Fruit fly (Drosophila melanogaster): Measurements from ENCODE around the gene CG32284.

CG32284 gene

DNA sequence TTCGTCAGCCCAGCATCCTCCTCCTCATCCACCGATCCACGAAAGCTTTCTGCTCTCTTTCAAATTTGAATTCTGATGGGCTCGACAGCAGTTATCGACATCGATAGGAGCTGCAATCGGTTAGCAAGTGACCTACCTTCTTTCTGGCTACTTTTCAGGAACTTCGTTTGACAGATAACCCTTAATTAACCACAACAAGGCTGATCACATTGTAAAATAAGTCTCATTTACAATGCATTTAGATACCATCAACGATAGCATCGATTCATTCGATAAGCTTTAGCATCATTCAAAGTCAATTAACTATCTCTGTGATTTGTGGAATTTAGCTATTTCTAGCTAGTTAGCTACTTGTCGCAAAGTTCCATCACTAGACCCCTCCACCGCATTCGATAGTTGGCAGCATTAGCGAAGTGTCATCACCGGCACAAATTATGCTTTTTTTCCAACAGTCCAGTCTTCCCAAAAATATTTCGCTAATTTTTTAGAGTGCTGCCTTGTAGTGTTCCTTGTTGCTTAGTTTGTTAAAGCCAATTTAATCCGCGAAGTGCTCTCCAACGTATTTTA is 7.9 kb upstream of the CG32284 start, which contains the start of the genes MnM and Girdin (continued):
- peak; percentile 77 to 83 for TF ChIP-seq dpn (GFP tag; optimal IDR thresholded peaks at IDR 0.05)
- peak; percentile 95 for TF ChIP-seq HmgD (GFP tag; optimal IDR thresholded peaks at IDR 0.05)
- no peak for TF ChIP-seq stc (GFP tag; IDR thresholded peaks at IDR 0.05)
- peak; percentile 96 for TF ChIP-seq BEAF-32 (GFP tag; optimal IDR thresholded peaks at IDR 0.05)
- peak; percentile 88 for TF ChIP-seq knrl (GFP tag; IDR thresholded peaks at IDR 0.05; ENCODE audit: partially characterized antibody)
- TF ChIP-seq dmrt11E (tag; optimal IDR thresholded peaks at IDR 0.05), result peak; percentile 38
- peak; percentile 25 for TF ChIP-seq CG7928 (GFP tag; optimal IDR thresholded peaks at IDR 0.05)
- TF ChIP-seq CG17912 (GFP tag; optimal IDR thresholded peaks at IDR 0.05), result no peak
- no peak for TF ChIP-seq Hr78 (GFP tag; optimal IDR thresholded peaks at IDR 0.05)
- peak; percentile 32 for TF ChIP-seq CG1602 (GFP tag; optimal IDR thresholded peaks at IDR 0.05)
- TF ChIP-seq CG11247 (GFP tag; IDR thresholded peaks at IDR 0.05), result peak; percentile 34; the same call in 1 of the 2 replicates
- peak; percentile 54 for TF ChIP-seq zen (tag; optimal IDR thresholded peaks at IDR 0.05)

DNA sequence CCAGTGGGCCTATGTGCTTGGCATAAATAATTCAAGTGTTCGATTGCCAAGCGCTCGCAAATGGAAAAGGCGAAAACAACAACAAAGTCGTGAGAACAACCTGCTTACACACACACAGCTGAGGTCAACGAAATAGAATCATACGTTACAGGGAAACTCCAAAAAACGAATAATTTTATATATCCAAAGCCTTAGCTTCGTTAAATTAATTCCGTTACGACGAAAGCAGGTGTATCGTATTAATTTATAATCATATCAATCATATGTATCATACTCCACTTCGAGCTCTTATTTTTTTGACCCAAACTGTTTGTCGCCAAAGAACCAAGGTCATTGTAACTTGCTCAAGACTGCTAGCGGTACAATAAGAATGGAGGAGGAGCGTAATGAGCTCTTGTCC is 7.0 kb upstream of the CG32284 start:
- TF ChIP-seq CG10267 (tag; optimal IDR thresholded peaks at IDR 0.05) (peak; percentile 83), CG16779 (GFP tag; IDR thresholded peaks at IDR 0.05) (peak; percentile 90), p53 (GFP tag; optimal IDR thresholded peaks at IDR 0.05) (no peak), Hmr (GFP tag; optimal IDR thresholded peaks at IDR 0.05) (peak; percentile 89), CG7372 (GFP tag; IDR thresholded peaks at IDR 0.05) (peak; percentile 81), Deaf1 (tag; optimal IDR thresholded peaks at IDR 0.05) (no peak), NC2β (GFP tag; optimal IDR thresholded peaks at IDR 0.05) (peak; percentile 52), CG1792 (GFP tag; optimal IDR thresholded peaks at IDR 0.05) (peak; percentile 58), tll (GFP tag; optimal IDR thresholded peaks at IDR 0.05) (no peak), CG2129 (GFP tag; IDR thresholded peaks at IDR 0.05; ENCODE audit: partially characterized antibody) (no peak), exex (tag; optimal IDR thresholded peaks at IDR 0.05) (peak; percentile 59), pnt (GFP tag; optimal IDR thresholded peaks at IDR 0.05) (peak; percentile 70), CG16813 (GFP tag; IDR thresholded peaks at IDR 0.05; ENCODE audit: partially characterized antibody) (no peak), sob (GFP tag; IDR thresholded peaks at IDR 0.05) (peak; percentile 89), CG6765 (GFP tag; optimal IDR thresholded peaks at IDR 0.05) (peak; percentile 84), Doc2 (GFP tag; IDR thresholded peaks at IDR 0.05) (peak; percentile 75), C15 (GFP tag; IDR thresholded peaks at IDR 0.05) (peak; percentile 81; the same call in 2 of the 3 replicates), gem (tag; optimal IDR thresholded peaks at IDR 0.05) (peak; percentile 93), CG31441 (GFP tag; IDR thresholded peaks at IDR 0.05) (no peak), maf-S (GFP tag; optimal IDR thresholded peaks at IDR 0.05) (peak; percentile 80), Usf (GFP tag; optimal IDR thresholded peaks at IDR 0.05) (peak; percentile 45), PHDP (tag; optimal IDR thresholded peaks at IDR 0.05) (peak; percentile 92), CG8944 (GFP tag; optimal IDR thresholded peaks at IDR 0.05) (peak; percentile 22), CG6689 (GFP tag; IDR thresholded peaks at IDR 0.05) (peak; percentile 91), MTF-1 (GFP tag; optimal IDR thresholded peaks at IDR 0.05; ENCODE audit: borderline replicate concordance) (peak; percentile 75), CG17328 (GFP tag; IDR thresholded peaks at IDR 0.05) (peak; percentile 89), CG7271 (tag; optimal IDR thresholded peaks at IDR 0.05) (peak; percentile 55), CG42726 (GFP tag; IDR thresholded peaks at IDR 0.05; ENCODE audit: partially characterized antibody) (no peak), Hsf (GFP tag; optimal IDR thresholded peaks at IDR 0.05) (peak; percentile 82), Opbp (GFP tag; IDR thresholded peaks at IDR 0.05; ENCODE audit: partially characterized antibody) (no peak), pum (GFP tag; optimal IDR thresholded peaks at IDR 0.05) (peak; percentile 77), dpn (GFP tag; optimal IDR thresholded peaks at IDR 0.05) (peak; percentile 85 to 89), inv (GFP tag; IDR thresholded peaks at IDR 0.05; ENCODE audit: partially characterized antibody) (no peak), CG31388 (GFP tag; optimal IDR thresholded peaks at IDR 0.05) (peak; percentile 44), ssp (GFP tag; IDR thresholded peaks at IDR 0.05) (peak; percentile 75), trem (tag; optimal IDR thresholded peaks at IDR 0.05) (peak; percentile 87), CG34376 (GFP tag; optimal IDR thresholded peaks at IDR 0.05) (peak; percentile 59)

Measured in whole organism, embryonic.